Fruit fly (Drosophila melanogaster) whole organism, prepupa: ENCODE results near the gene swm.

ENCODE experiments used
- CG10631 ChIP-seq: fragments of 200-800 bp; sonication (Bioruptor generic); optimal IDR thresholded peaks from 2 replicates; lab custom pipeline; 2016; ENCODE audit warnings: missing biosample characterization, missing genetic modification characterization
- CG10669 ChIP-seq: fragments of 200-800 bp; sonication (Bioruptor generic); optimal IDR thresholded peaks from 3 replicates; lab custom pipeline; 2018; ENCODE audit warnings: missing biosample characterization, mild to moderate bottlenecking, missing genetic modification characterization, moderate library complexity
- CG11294 ChIP-seq: fragments of 200-800 bp; sonication (Bioruptor generic); IDR thresholded peaks from 2 replicates; pipeline ENCODE4 v1.3.6; 2022; ENCODE audit warnings: missing biosample characterization, missing genetic modification characterization
- CG1621 ChIP-seq: fragments of 200-800 bp; sonication (Bioruptor generic); optimal IDR thresholded peaks from 3 replicates; lab custom pipeline; 2018; ENCODE audit warnings: missing biosample characterization, mild to moderate bottlenecking, missing genetic modification characterization
- CG3032 ChIP-seq: fragments of 200-800 bp; optimal IDR thresholded peaks from 2 replicates; lab custom pipeline; 2019; ENCODE audit warnings: missing biosample characterization, mild to moderate bottlenecking, missing genetic modification characterization, moderate library complexity
- CG6854 ChIP-seq: fragments of 200-800 bp; sonication (Bioruptor generic); optimal IDR thresholded peaks from 2 replicates; lab custom pipeline; 2017; ENCODE audit warnings: missing biosample characterization, mild to moderate bottlenecking, missing genetic modification characterization
- CG8119 ChIP-seq: fragments of 200-800 bp; sonication (Bioruptor generic); IDR thresholded peaks from 3 replicates; pipeline ENCODE4 v1.3.6; 2022; ENCODE audit warnings: missing biosample characterization, missing genetic modification characterization
- Ets21C ChIP-seq: fragments of 200-800 bp; sonication (Bioruptor generic); optimal IDR thresholded peaks from 3 replicates; lab custom pipeline; 2016; ENCODE audit warnings: missing biosample characterization, missing genetic modification characterization
- Lpt ChIP-seq: fragments of 200-800 bp; sonication (Bioruptor generic); optimal IDR thresholded peaks from 3 replicates; lab custom pipeline; 2016; ENCODE audit warnings: missing biosample characterization, missing genetic modification characterization
- Sox102F ChIP-seq: fragments of 200-800 bp; sonication (Bioruptor generic); optimal IDR thresholded peaks from 2 replicates; lab custom pipeline; 2016; ENCODE audit warnings: missing biosample characterization, mild to moderate bottlenecking, missing genetic modification characterization
- fd59A ChIP-seq: fragments of 200-800 bp; sonication (Bioruptor generic); optimal IDR thresholded peaks from 2 replicates; lab custom pipeline; 2017; ENCODE audit warnings: missing biosample characterization, mild to moderate bottlenecking, missing genetic modification characterization, missing genetic modification reagents
- pdm3 ChIP-seq: fragments of 200-800 bp; sonication (Bioruptor generic); optimal IDR thresholded peaks from 3 replicates; lab custom pipeline; 2016; ENCODE audit warnings: missing biosample characterization, missing genetic modification characterization
- topi ChIP-seq: fragments of 200-800 bp; sonication (Bioruptor generic); optimal IDR thresholded peaks from 3 replicates; lab custom pipeline; 2016; ENCODE audit warnings: missing biosample characterization, missing genetic modification characterization

- TF ChIP-seq fd59A (no peak), CG10631 (GFP tag; lab: Kevin White, UChicago) (no peak), topi (GFP tag; lab: Kevin White, UChicago) (no peak), Lpt (GFP tag; lab: Kevin White, UChicago) (no peak), CG1621 (no peak), CG10669 (GFP tag; lab: Kevin White, UChicago) (no peak), Ets21C (no peak), CG11294 (GFP tag; lab: Robert Waterston, UW) (no peak), CG6854 (GFP tag; lab: Kevin White, UChicago) (no peak), CG3032 (tag; lab: Kevin White, UChicago) (no peak), Sox102F (GFP tag; lab: Kevin White, UChicago) (no peak), CG8119 (GFP tag; lab: Robert Waterston, UW) (no peak), pdm3 (no peak)
Measured at dm6 chr2L:19508361-19508918, 15.4 kb downstream of the swm start, which contains the start of gene cyst.
